Worm (Caenorhabditis elegans) whole organism, L1 larva: ENCODE results near the gene ZC239.3.

Experiments used
- blmp-1 ChIP-seq: fragments of 150-350 bp; optimal IDR thresholded peaks from 2 replicates; lab custom pipeline; 2014; ENCODE audit warnings: missing biosample characterization, missing genetic modification characterization
- snpc-4 ChIP-seq: fragments of 150-350 bp; optimal IDR thresholded peaks from 2 replicates; lab custom pipeline; 2014; ENCODE audit warnings: missing biosample characterization, missing genetic modification characterization

- no peak for TF ChIP-seq blmp-1 (tag; lab: Kevin White, UChicago)
- no peak for TF ChIP-seq snpc-4 (tag; lab: Kevin White, UChicago)
Observed at ce11 chrII:3213898-3214297, 2.0 kb upstream of the ZC239.3 start, which contains the start of gene ZC239.4.
